Fruit fly (Drosophila melanogaster): ENCODE measurements around the gene CG6576.

- TF ChIP-seq psq (optimal IDR thresholded peaks at IDR 0.05) (no peak), ttk (optimal IDR thresholded peaks at IDR 0.05) (no peak), h (optimal IDR thresholded peaks at IDR 0.05) (no peak)
These were observed 7.3 kb downstream of the CG6576 start for dm6 chr3L:8763037-8763454.

Data from Kc167 (cell line).